Fruit fly (Drosophila melanogaster) whole organism, embryonic: ENCODE results near the gene CG5665.

Source experiments
- CG17361 ChIP-seq: fragments of 200-800 bp; sonication (Bioruptor generic); IDR thresholded peaks from 3 replicates; pipeline ENCODE4 v1.3.6; 2022; ENCODE audit warnings: missing biosample characterization, missing genetic modification characterization
- CG33557 ChIP-seq: fragments of 200-800 bp; sonication (Bioruptor generic); optimal IDR thresholded peaks from 2 replicates; lab custom pipeline; 2019; ENCODE audit warnings: missing biosample characterization, mild to moderate bottlenecking, missing genetic modification characterization, moderate library complexity
- CG4707 ChIP-seq: fragments of 200-800 bp; sonication (Bioruptor generic); optimal IDR thresholded peaks from 2 replicates; lab custom pipeline; 2018; ENCODE audit warnings: missing biosample characterization, mild to moderate bottlenecking, missing genetic modification characterization, moderate library complexity
- CG7928 ChIP-seq: fragments of 200-800 bp; sonication (Bioruptor generic); optimal IDR thresholded peaks from 2 replicates; lab custom pipeline; 2017; ENCODE audit warnings: missing biosample characterization, mild to moderate bottlenecking, missing genetic modification characterization

DNA sequence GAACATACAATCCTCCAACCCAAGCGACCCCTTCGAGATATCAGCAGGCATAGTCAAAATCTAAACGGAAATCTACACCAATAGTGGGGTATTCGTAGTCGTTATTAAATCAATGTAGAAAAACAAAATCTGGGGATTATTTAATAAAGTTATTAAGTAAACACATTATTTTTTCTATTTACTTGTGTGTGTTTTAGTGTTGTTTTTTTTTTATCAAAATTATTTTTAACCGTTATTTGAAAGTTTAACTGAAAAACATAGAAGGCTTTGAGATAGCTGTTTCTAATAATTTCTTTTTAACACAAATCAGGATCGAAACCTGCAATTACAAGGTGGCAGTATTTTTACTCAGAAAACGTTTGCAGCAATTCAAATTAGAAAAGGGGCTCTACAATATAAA, 49.0 kb upstream of the CG5665 start, which contains the start of gene polo:
- TF ChIP-seq CG33557 (GFP tag; lab: Kevin White, UChicago): no peak
- no peak for TF ChIP-seq CG17361
- TF ChIP-seq CG4707 (GFP tag; lab: Kevin White, UChicago): no peak
- TF ChIP-seq CG7928 (GFP tag; lab: Kevin White, UChicago): no peak
